Fruit fly (Drosophila melanogaster): ENCODE results near the gene Sox21b.

Sox21b gene

dm6 chr3L:14100058-14100457 is 31.1 kb downstream of the Sox21b start:
- TF ChIP-seq CG17801 (GFP tag; optimal IDR thresholded peaks at IDR 0.05; ENCODE audit: partially characterized antibody): no peak

- no peak for TF ChIP-seq CG17801 (GFP tag; optimal IDR thresholded peaks at IDR 0.05; ENCODE audit: partially characterized antibody)
Observed at dm6 chr3L:14097941-14098545, 33.1 kb downstream of the Sox21b start, which contains the start of gene Fbp1. TSS of gene Fbp1 (minus strand) at chr3L:14098053.

- TF ChIP-seq CG17801 (GFP tag; optimal IDR thresholded peaks at IDR 0.05; ENCODE audit: partially characterized antibody): no peak
Observed at dm6 chr3L:14089516-14089915, 41.6 kb downstream of the Sox21b start.

- TF ChIP-seq CG17801 (GFP tag; optimal IDR thresholded peaks at IDR 0.05; ENCODE audit: partially characterized antibody): no peak
Observed at dm6 chr3L:14089010-14089409, 42.1 kb downstream of the Sox21b start.

- no peak for TF ChIP-seq CG17801 (GFP tag; optimal IDR thresholded peaks at IDR 0.05; ENCODE audit: partially characterized antibody)
Observed at dm6 chr3L:14086225-14086624, 44.9 kb downstream of the Sox21b start.

dm6 chr3L:14083283-14083682 is 47.8 kb downstream of the Sox21b start, which contains the start of gene CG8100:
TSS of gene CG8100 (plus strand) at chr3L:14083615.
- no peak for TF ChIP-seq CG17801 (GFP tag; optimal IDR thresholded peaks at IDR 0.05; ENCODE audit: partially characterized antibody)

dm6 chr3L:14079224-14079623 is 51.9 kb downstream of the Sox21b start:
- TF ChIP-seq CG17801 (GFP tag; optimal IDR thresholded peaks at IDR 0.05; ENCODE audit: partially characterized antibody): no peak

- no peak for TF ChIP-seq CG17801 (GFP tag; optimal IDR thresholded peaks at IDR 0.05; ENCODE audit: partially characterized antibody)
Observed at dm6 chr3L:14078227-14078626, 52.9 kb downstream of the Sox21b start.

- TF ChIP-seq CG17801 (GFP tag; optimal IDR thresholded peaks at IDR 0.05; ENCODE audit: partially characterized antibody): no peak
Observed at dm6 chr3L:14076559-14076958, 54.6 kb downstream of the Sox21b start.

dm6 chr3L:14075472-14075871 is 55.7 kb downstream of the Sox21b start, which contains the start of gene btl:
TSS of gene btl (plus strand) at chr3L:14075772.
- TF ChIP-seq CG17801 (GFP tag; optimal IDR thresholded peaks at IDR 0.05; ENCODE audit: partially characterized antibody): no peak

- peak; percentile 27 for TF ChIP-seq CG17801 (GFP tag; optimal IDR thresholded peaks at IDR 0.05; ENCODE audit: partially characterized antibody)
Observed at dm6 chr3L:14071621-14072020, 59.5 kb downstream of the Sox21b start, which contains the start of gene Pex1. TSS of gene Pex1 (plus strand) at chr3L:14071892.

- no peak for TF ChIP-seq CG17801 (GFP tag; optimal IDR thresholded peaks at IDR 0.05; ENCODE audit: partially characterized antibody)
Observed at dm6 chr3L:14064065-14064414, 67.1 kb downstream of the Sox21b start.

dm6 chr3L:14063241-14064064 is 67.7 kb downstream of the Sox21b start:
- no peak for TF ChIP-seq CG17801 (GFP tag; optimal IDR thresholded peaks at IDR 0.05; ENCODE audit: partially characterized antibody)

dm6 chr3L:14062702-14063101 is 68.4 kb downstream of the Sox21b start:
- no peak for TF ChIP-seq CG17801 (GFP tag; optimal IDR thresholded peaks at IDR 0.05; ENCODE audit: partially characterized antibody)

Measured in ovary, adult (tissue).